Fruit fly (Drosophila melanogaster): Measurements from ENCODE around the gene CG33493.
A peak's percentile ranks its signal among the peaks of the same experiment; 100 is the strongest.

The CG33493 gene

dm6 chr3L:10660744-10661589, 32.0 kb downstream of the CG33493 start, which contains the start of the genes CG32066 and CG8003 (continued):
- peak; percentile 30 for TF ChIP-seq HHEX (GFP tag; optimal IDR thresholded peaks at IDR 0.05)
- no peak for TF ChIP-seq CG9609 (GFP tag; optimal IDR thresholded peaks at IDR 0.05)
- TF ChIP-seq toy (GFP tag; IDR thresholded peaks at IDR 0.05): no peak
- TF ChIP-seq CG17912 (GFP tag; optimal IDR thresholded peaks at IDR 0.05): no peak
- TF ChIP-seq ttk (GFP tag; IDR thresholded peaks at IDR 0.05): no peak
- TF ChIP-seq seq (GFP tag; IDR thresholded peaks at IDR 0.05): no peak
- TF ChIP-seq CG15601 (tag; optimal IDR thresholded peaks at IDR 0.05): peak; percentile 47
- no peak for TF ChIP-seq CG4328 (GFP tag; optimal IDR thresholded peaks at IDR 0.05)
- TF ChIP-seq hb (GFP tag; IDR thresholded peaks at IDR 0.05; ENCODE audit: partially characterized antibody): no peak; the same call in 2 of the 3 replicates
- TF ChIP-seq CG18262 (tag; optimal IDR thresholded peaks at IDR 0.05): peak; percentile 55
- peak; percentile 14 for TF ChIP-seq stwl (tag; optimal IDR thresholded peaks at IDR 0.05)
- no peak for TF ChIP-seq pros (GFP tag; optimal IDR thresholded peaks at IDR 0.05)
- TF ChIP-seq Sry-β (GFP tag; optimal IDR thresholded peaks at IDR 0.05): no peak
- TF ChIP-seq Kr (GFP tag; optimal IDR thresholded peaks at IDR 0.05): no peak
- TF ChIP-seq CG18619 (GFP tag; optimal IDR thresholded peaks at IDR 0.05): peak; percentile 5
- 0 out of 2 replicates have a peak, but pooled peaks have one; percentile 17 for TF ChIP-seq CG17328 (GFP tag; IDR thresholded peaks at IDR 0.05)
- no peak for TF ChIP-seq CG4282 (GFP tag; optimal IDR thresholded peaks at IDR 0.05)
- TF ChIP-seq CG32532 (GFP tag; IDR thresholded peaks at IDR 0.05): peak; percentile 51; the same call in 1 of the 2 replicates
- peak; percentile 96 for TF ChIP-seq Jarid2 (GFP tag; optimal IDR thresholded peaks at IDR 0.05)
- TF ChIP-seq CG11695 (GFP tag; IDR thresholded peaks at IDR 0.05): 0 out of 3 replicates have a peak, but pooled peaks have one; percentile 15
- TF ChIP-seq CG31388 (GFP tag; optimal IDR thresholded peaks at IDR 0.05): no peak
- no peak for TF ChIP-seq CG15011 (GFP tag; optimal IDR thresholded peaks at IDR 0.05)
- no peak for TF ChIP-seq GATAe (GFP tag; conservative IDR thresholded peaks at IDR 0.05)
- TF ChIP-seq CG17829 (tag; optimal IDR thresholded peaks at IDR 0.05): peak; percentile 64
- peak; percentile 45 for TF ChIP-seq CG12299 (tag; optimal IDR thresholded peaks at IDR 0.05)
- no peak for TF ChIP-seq croc (GFP tag; conservative IDR thresholded peaks at IDR 0.05)
- TF ChIP-seq Vsx1 (GFP tag; optimal IDR thresholded peaks at IDR 0.05): no peak
- TF ChIP-seq sr (GFP tag; IDR thresholded peaks at IDR 0.05): no peak
- no peak for TF ChIP-seq zen (tag; optimal IDR thresholded peaks at IDR 0.05)
- peak; percentile 38 for TF ChIP-seq CG8290 (GFP tag; optimal IDR thresholded peaks at IDR 0.05)
- TF ChIP-seq CG8290 (tag; optimal IDR thresholded peaks at IDR 0.05): peak in 1 of 2 experiments; percentile 78
- TF ChIP-seq Nf-YB (GFP tag; optimal IDR thresholded peaks at IDR 0.05): peak; percentile 22
- TF ChIP-seq danr (GFP tag; IDR thresholded peaks at IDR 0.05): no peak
- TF ChIP-seq Atf3 (GFP tag; optimal IDR thresholded peaks at IDR 0.05): no peak
- TF ChIP-seq nau (GFP tag; optimal IDR thresholded peaks at IDR 0.05): peak; percentile 27
- TF ChIP-seq CG1647 (GFP tag; optimal IDR thresholded peaks at IDR 0.05): peak; percentile 1
- no peak for TF ChIP-seq hkb (optimal IDR thresholded peaks at IDR 0.05)
- 0 out of 2 replicates have a peak, but pooled peaks have one; percentile 35 for TF ChIP-seq hkb (GFP tag; IDR thresholded peaks at IDR 0.05)
- peak; percentile 83 for TF ChIP-seq unc-4 (GFP tag; IDR thresholded peaks at IDR 0.05; ENCODE audit: partially characterized antibody)
- TF ChIP-seq CG7745 (tag; optimal IDR thresholded peaks at IDR 0.05): no peak
- peak; percentile 85 for TF ChIP-seq sna (GFP tag; IDR thresholded peaks at IDR 0.05; ENCODE audit: partially characterized antibody)
- TF ChIP-seq ERR (GFP tag; optimal IDR thresholded peaks at IDR 0.05): no peak
- TF ChIP-seq CG8944 (GFP tag; optimal IDR thresholded peaks at IDR 0.05): no peak
- peak; percentile 74 for TF ChIP-seq CG9932 (GFP tag; IDR thresholded peaks at IDR 0.05)
- no peak for TF ChIP-seq CHES-1-like (GFP tag; optimal IDR thresholded peaks at IDR 0.05)
- TF ChIP-seq CG10565 (GFP tag; optimal IDR thresholded peaks at IDR 0.05): no peak
- TF ChIP-seq tio (GFP tag; optimal IDR thresholded peaks at IDR 0.05): no peak
- TF ChIP-seq trh (GFP tag; optimal IDR thresholded peaks at IDR 0.05): no peak
- TF ChIP-seq E2f1 (GFP tag; IDR thresholded peaks at IDR 0.05): no peak
- no peak for TF ChIP-seq CG3726 (GFP tag; IDR thresholded peaks at IDR 0.05)

Measured in whole organism, embryonic.